Fruit fly (Drosophila melanogaster) whole organism, embryonic: ENCODE measurements around the gene Hecw.

Experiments
- Bdp1 ChIP-seq: fragments of 200-800 bp; sonication (Bioruptor generic); optimal IDR thresholded peaks from 3 replicates; lab custom pipeline; 2016; ENCODE audit warnings: missing biosample characterization, missing genetic modification characterization
- CG10462 ChIP-seq: fragments of 200-800 bp; sonication (Bioruptor generic); optimal IDR thresholded peaks from 2 replicates; lab custom pipeline; 2016; ENCODE audit warnings: missing biosample characterization, missing genetic modification characterization
- CG11085 ChIP-seq: fragments of 200-800 bp; sonication (Bioruptor generic); IDR thresholded peaks from 2 replicates; pipeline ENCODE4 v1.3.6; 2022; ENCODE audit warnings: missing biosample characterization, missing genetic modification characterization
- CG11247 ChIP-seq: fragments of 200-800 bp; sonication (Bioruptor generic); IDR thresholded peaks from 2 replicates; pipeline ENCODE4 v1.3.6; 2022; ENCODE audit warnings: missing biosample characterization, missing genetic modification characterization
- CG12071 ChIP-seq: fragments of 200-800 bp; sonication (Bioruptor generic); optimal IDR thresholded peaks from 3 replicates; lab custom pipeline; 2018; ENCODE audit warnings: missing biosample characterization, mild to moderate bottlenecking, missing genetic modification characterization
- CG12219 ChIP-seq: fragments of 200-800 bp; sonication (Bioruptor generic); optimal IDR thresholded peaks from 3 replicates; lab custom pipeline; 2018; ENCODE audit warnings: missing biosample characterization, mild to moderate bottlenecking, missing genetic modification characterization
- CG17328 ChIP-seq: fragments of 200-800 bp; sonication (Bioruptor generic); IDR thresholded peaks from 2 replicates; pipeline ENCODE4 v1.3.6; 2022; ENCODE audit warnings: missing biosample characterization, missing genetic modification characterization
- CG1832 ChIP-seq: fragments of 200-800 bp; sonication (Bioruptor generic); optimal IDR thresholded peaks from 2 replicates; lab custom pipeline; 2017; ENCODE audit warnings: missing biosample characterization, mild to moderate bottlenecking, missing genetic modification characterization, inconsistent platforms
- CG18476 ChIP-seq: fragments of 200-800 bp; sonication (Bioruptor generic); optimal IDR thresholded peaks from 2 replicates; lab custom pipeline; 2016; ENCODE audit warnings: missing biosample characterization, mild to moderate bottlenecking, missing genetic modification characterization
- CG2116 ChIP-seq: fragments of 200-800 bp; sonication (Bioruptor generic); optimal IDR thresholded peaks from 3 replicates; lab custom pipeline; 2018; ENCODE audit warnings: missing biosample characterization, mild to moderate bottlenecking, missing genetic modification characterization
- CG2120 ChIP-seq: fragments of 200-800 bp; sonication (Bioruptor generic); optimal IDR thresholded peaks from 3 replicates; lab custom pipeline; 2016; ENCODE audit warnings: missing biosample characterization, missing genetic modification characterization
- CG2202 ChIP-seq: fragments of 200-800 bp; sonication (Bioruptor generic); optimal IDR thresholded peaks from 2 replicates; lab custom pipeline; 2018; ENCODE audit warnings: missing biosample characterization, mild to moderate bottlenecking, missing genetic modification characterization
- CG33557 ChIP-seq: fragments of 200-800 bp; sonication (Bioruptor generic); optimal IDR thresholded peaks from 2 replicates; lab custom pipeline; 2019; ENCODE audit warnings: missing biosample characterization, mild to moderate bottlenecking, missing genetic modification characterization, moderate library complexity
- CG3407 ChIP-seq: fragments of 200-800 bp; sonication (Bioruptor generic); optimal IDR thresholded peaks from 2 replicates; lab custom pipeline; 2018; ENCODE audit warnings: missing biosample characterization, mild to moderate bottlenecking, missing genetic modification characterization
- CG3847 ChIP-seq: fragments of 200-800 bp; sonication (Bioruptor generic); IDR thresholded peaks from 2 replicates; pipeline ENCODE4 v1.3.6; 2022; ENCODE audit warnings: missing biosample characterization, missing genetic modification characterization
- CG43689 ChIP-seq: fragments of 200-800 bp; sonication (Bioruptor generic); IDR thresholded peaks from 2 replicates; pipeline ENCODE4 v1.3.6; 2022; ENCODE audit warnings: missing biosample characterization, missing genetic modification characterization
- CG5245 ChIP-seq: fragments of 200-800 bp; sonication (Bioruptor generic); optimal IDR thresholded peaks from 3 replicates; lab custom pipeline; 2016; ENCODE audit warnings: missing biosample characterization, missing genetic modification characterization
- CG7357 ChIP-seq: fragments of 200-800 bp; sonication (Bioruptor generic); IDR thresholded peaks from 3 replicates; pipeline ENCODE4 v1.3.6; 2022; ENCODE audit warnings: missing biosample characterization, missing genetic modification characterization
- CG7556 ChIP-seq: fragments of 200-800 bp; sonication (Bioruptor generic); optimal IDR thresholded peaks from 2 replicates; lab custom pipeline; 2017; ENCODE audit warnings: missing biosample characterization, mild to moderate bottlenecking, missing genetic modification characterization
- CG9817 ChIP-seq: fragments of 200-800 bp; sonication (Bioruptor generic); optimal IDR thresholded peaks from 2 replicates; lab custom pipeline; 2018; ENCODE audit warnings: missing biosample characterization, mild to moderate bottlenecking, missing genetic modification characterization, moderate library complexity
- CkIIα-i1 ChIP-seq: fragments of 200-800 bp; sonication (Bioruptor generic); IDR thresholded peaks from 2 replicates; pipeline ENCODE4 v1.3.6; 2022; ENCODE audit warnings: missing biosample characterization, missing genetic modification characterization
- D19A ChIP-seq: fragments of 200-800 bp; optimal IDR thresholded peaks from 3 replicates; lab custom pipeline; 2019; ENCODE audit warnings: missing biosample characterization, mild to moderate bottlenecking, missing genetic modification characterization, moderate library complexity
- Dll ChIP-seq: fragments of 200-800 bp; sonication (Bioruptor generic); IDR thresholded peaks from 4 replicates; pipeline ENCODE4 v1.3.6; 2022; ENCODE audit warnings: missing biosample characterization, missing genetic modification characterization; ENCODE audit not compliant: partially characterized antibody
- E2f2 ChIP-seq: fragments of 200-800 bp; sonication (Bioruptor generic); IDR thresholded peaks from 2 replicates; pipeline ENCODE4 v1.3.6; 2022; ENCODE audit warnings: missing biosample characterization, missing genetic modification characterization
- ERR ChIP-seq: fragments of 200-800 bp; sonication (Bioruptor generic); optimal IDR thresholded peaks from 2 replicates; lab custom pipeline; 2016; ENCODE audit warnings: missing biosample characterization, missing genetic modification characterization
- Eip74EF ChIP-seq, 2 experiments: fragments of 200-800 bp in 1 of 2; fragments of >200 bp in 1 of 2; sonication (Bioruptor generic) in 1 of 2; optimal IDR thresholded peaks; 2 replicates each; lab custom pipeline; 2017 to 2019; ENCODE audit warnings: missing biosample characterization in 2 of 2, missing genetic modification characterization in 2 of 2, mild to moderate bottlenecking in 1 of 2, moderate library complexity in 1 of 2
- HLH3B ChIP-seq: fragments of 200-800 bp; sonication (Bioruptor generic); IDR thresholded peaks from 2 replicates; pipeline ENCODE4 v1.3.6; 2022; ENCODE audit warnings: missing biosample characterization, missing genetic modification characterization
- HLHmδ ChIP-seq: fragments of 200-800 bp; sonication (Bioruptor generic); optimal IDR thresholded peaks from 2 replicates; lab custom pipeline; 2018; ENCODE audit warnings: missing biosample characterization, mild to moderate bottlenecking, missing genetic modification characterization, moderate library complexity
- Hmx ChIP-seq: fragments of 200-800 bp; sonication (Bioruptor generic); optimal IDR thresholded peaks from 2 replicates; lab custom pipeline; 2016; ENCODE audit warnings: missing biosample characterization, missing genetic modification characterization
- Jarid2 ChIP-seq: fragments of 200-800 bp; sonication (Bioruptor generic); optimal IDR thresholded peaks from 3 replicates; lab custom pipeline; 2017; ENCODE audit warnings: mild to moderate bottlenecking, missing biosample characterization, missing genetic modification reagents, missing genetic modification characterization
- NK7.1 ChIP-seq: fragments of 200-800 bp; sonication (Bioruptor generic); optimal IDR thresholded peaks from 3 replicates; lab custom pipeline; 2016; ENCODE audit warnings: missing biosample characterization, missing genetic modification characterization
- Neu2 ChIP-seq: fragments of 200-800 bp; sonication (Bioruptor generic); optimal IDR thresholded peaks from 3 replicates; lab custom pipeline; 2016; ENCODE audit warnings: missing biosample characterization, missing genetic modification characterization, borderline replicate concordance
- Side ChIP-seq: fragments of 200-800 bp; sonication (Bioruptor generic); optimal IDR thresholded peaks from 2 replicates; lab custom pipeline; 2016; ENCODE audit warnings: missing biosample characterization, missing genetic modification characterization
- aop ChIP-seq: fragments of 200-800 bp; sonication (Bioruptor generic); IDR thresholded peaks from 2 replicates; pipeline ENCODE4 v1.3.6; 2022; ENCODE audit warnings: missing biosample characterization, missing genetic modification characterization
- cato ChIP-seq: fragments of 200-800 bp; sonication (Bioruptor generic); optimal IDR thresholded peaks from 2 replicates; lab custom pipeline; 2016; ENCODE audit warnings: missing biosample characterization, missing genetic modification characterization, borderline replicate concordance
- eve ChIP-seq, 2 experiments: fragments of >200 bp; optimal IDR thresholded peaks; 2 replicates each; lab custom pipeline; 2017; ENCODE audit warnings: missing biosample characterization in 2 of 2, missing genetic modification characterization in 2 of 2
- fd3F ChIP-seq: fragments of 200-800 bp; sonication (Bioruptor generic); optimal IDR thresholded peaks from 2 replicates; lab custom pipeline; 2018; ENCODE audit warnings: missing biosample characterization, mild to moderate bottlenecking, missing genetic modification characterization, moderate library complexity
- gcm ChIP-seq: fragments of 200-800 bp; sonication (Bioruptor generic); optimal IDR thresholded peaks from 2 replicates; lab custom pipeline; 2019; ENCODE audit warnings: missing biosample characterization, mild to moderate bottlenecking, missing genetic modification characterization, moderate library complexity
- gem ChIP-seq: fragments of 200-800 bp; sonication (Bioruptor generic); optimal IDR thresholded peaks from 2 replicates; lab custom pipeline; 2019; ENCODE audit warnings: missing biosample characterization, mild to moderate bottlenecking, missing genetic modification characterization, moderate library complexity
- h ChIP-seq: fragments of >200 bp; optimal IDR thresholded peaks from 2 replicates; lab custom pipeline; 2017
- hb ChIP-seq: fragments of 200-800 bp; sonication (Bioruptor generic); IDR thresholded peaks from 3 replicates; pipeline ENCODE4 v1.3.6; 2022; ENCODE audit warnings: missing biosample characterization, missing genetic modification characterization; ENCODE audit not compliant: partially characterized antibody
- kni ChIP-seq: fragments of 200-800 bp; sonication (Bioruptor generic); optimal IDR thresholded peaks from 3 replicates; lab custom pipeline; 2017; ENCODE audit warnings: mild to moderate bottlenecking, missing biosample characterization, missing genetic modification reagents, missing genetic modification characterization
- mirr ChIP-seq: fragments of 200-800 bp; sonication (Bioruptor generic); optimal IDR thresholded peaks from 3 replicates; lab custom pipeline; 2018; ENCODE audit warnings: missing biosample characterization, mild to moderate bottlenecking, missing genetic modification characterization
- pho ChIP-seq: fragments of 200-800 bp; sonication (Bioruptor generic); optimal IDR thresholded peaks from 2 replicates; lab custom pipeline; 2016; ENCODE audit warnings: missing biosample characterization, missing genetic modification characterization
- ro ChIP-seq: fragments of 200-800 bp; sonication (Bioruptor generic); IDR thresholded peaks from 2 replicates; pipeline ENCODE4 v1.3.6; 2022; ENCODE audit warnings: missing biosample characterization, missing genetic modification characterization
- scrt ChIP-seq: fragments of 200-800 bp; sonication (Bioruptor generic); optimal IDR thresholded peaks from 2 replicates; lab custom pipeline; 2018; ENCODE audit warnings: missing biosample characterization, mild to moderate bottlenecking, missing genetic modification characterization, moderate library complexity
- tgo ChIP-seq: fragments of 200-800 bp; sonication (Bioruptor generic); IDR thresholded peaks from 3 replicates; pipeline ENCODE4 v1.3.6; 2022; ENCODE audit warnings: missing biosample characterization, missing genetic modification characterization
- tll ChIP-seq, 2 experiments: fragments of 200-800 bp in 1 of 2; fragments of >200 bp in 1 of 2; sonication (Bioruptor generic) in 1 of 2; optimal IDR thresholded peaks; 2 replicates each; lab custom pipeline; 2017 to 2019; ENCODE audit warnings: missing biosample characterization in 2 of 2, missing genetic modification characterization in 2 of 2, mild to moderate bottlenecking in 1 of 2, moderate library complexity in 1 of 2
- toy ChIP-seq: fragments of 200-800 bp; sonication (Bioruptor generic); IDR thresholded peaks from 2 replicates; pipeline ENCODE4 v1.3.6; 2022; ENCODE audit warnings: missing biosample characterization, missing genetic modification characterization
- zf30C ChIP-seq: fragments of 200-800 bp; sonication (Bioruptor generic); optimal IDR thresholded peaks from 3 replicates; lab custom pipeline; 2018; ENCODE audit warnings: missing biosample characterization, mild to moderate bottlenecking, missing genetic modification characterization

Hecw gene

dm6 chrX:9658095-9658838, 49.5 kb downstream of the Hecw start (continued):
- TF ChIP-seq Bdp1 (GFP tag; lab: Kevin White, UChicago) = no peak
- peak; percentile 44 for TF ChIP-seq gcm (GFP tag; lab: Kevin White, UChicago)
- TF ChIP-seq tll (GFP tag; optimal IDR thresholded peaks at IDR 0.05; lab: Kevin White, UChicago) = no peak
- TF ChIP-seq HLHmδ (GFP tag; lab: Kevin White, UChicago) = peak; percentile 64
- TF ChIP-seq aop (GFP tag; lab: Robert Waterston, UW) = peak; percentile 47; the same call in 1 of the 2 replicates
- TF ChIP-seq CG18476 (GFP tag; lab: Kevin White, UChicago) = no peak
- peak; percentile 13 for TF ChIP-seq gem (tag; lab: Kevin White, UChicago)
- TF ChIP-seq E2f2 (GFP tag; lab: Robert Waterston, UW) = no peak
- no peak for TF ChIP-seq CG3407 (GFP tag; lab: Kevin White, UChicago)
- TF ChIP-seq CG11085 = no peak
- no peak for TF ChIP-seq CG7556 (GFP tag; lab: Kevin White, UChicago)
- TF ChIP-seq fd3F (GFP tag; lab: Kevin White, UChicago) = no peak
- TF ChIP-seq CkIIα-i1 (GFP tag; lab: Robert Waterston, UW) = no peak
- TF ChIP-seq tgo (GFP tag; lab: Robert Waterston, UW) = no peak
- no peak for TF ChIP-seq CG5245
- TF ChIP-seq HLH3B (GFP tag; lab: Robert Waterston, UW) = no peak
- TF ChIP-seq mirr (GFP tag; lab: Kevin White, UChicago) = no peak
- no peak for TF ChIP-seq CG17328 (GFP tag; lab: Robert Waterston, UW)
- TF ChIP-seq CG10462 (GFP tag; lab: Kevin White, UChicago) = no peak
- no peak for TF ChIP-seq CG11247
- no peak for TF ChIP-seq CG43689 (GFP tag; lab: Robert Waterston, UW)
- no peak for TF ChIP-seq CG2120
- TF ChIP-seq scrt (GFP tag; lab: Kevin White, UChicago) = no peak
- TF ChIP-seq CG1832 (GFP tag; lab: Kevin White, UChicago) = peak; percentile 55
- TF ChIP-seq h (lab: Kevin White, UChicago) = no peak
- no peak for TF ChIP-seq CG12071 (GFP tag; lab: Kevin White, UChicago)
- TF ChIP-seq Dll (GFP tag; lab: Robert Waterston, UW) = no peak
- no peak for TF ChIP-seq zf30C (GFP tag; lab: Kevin White, UChicago)
- no peak for TF ChIP-seq Side (GFP tag; lab: Kevin White, UChicago)
- no peak for TF ChIP-seq D19A (tag; lab: Kevin White, UChicago)
- TF ChIP-seq cato (GFP tag; lab: Kevin White, UChicago) = no peak
- TF ChIP-seq Neu2 (GFP tag; lab: Kevin White, UChicago) = no peak
- no peak for TF ChIP-seq hb (GFP tag; lab: Robert Waterston, UW)
- TF ChIP-seq Hmx (GFP tag; lab: Kevin White, UChicago) = no peak
- TF ChIP-seq eve (GFP tag; optimal IDR thresholded peaks at IDR 0.05; lab: Kevin White, UChicago) = peak in 1 of 2 experiments; percentile 1
- TF ChIP-seq NK7.1 = no peak
- TF ChIP-seq CG12219 (GFP tag; lab: Kevin White, UChicago) = no peak
- TF ChIP-seq Jarid2 (GFP tag; lab: Kevin White, UChicago) = no peak
- TF ChIP-seq Eip74EF (GFP tag; optimal IDR thresholded peaks at IDR 0.05; lab: Kevin White, UChicago) = peak in 1 of 2 experiments; percentile 58
- TF ChIP-seq CG3847 = no peak
- no peak for TF ChIP-seq CG2116 (GFP tag; lab: Kevin White, UChicago)
- TF ChIP-seq CG7357 (GFP tag; lab: Robert Waterston, UW) = no peak
- TF ChIP-seq CG9817 (tag; lab: Kevin White, UChicago) = no peak
- no peak for TF ChIP-seq toy
- TF ChIP-seq CG33557 (GFP tag; lab: Kevin White, UChicago) = no peak
- no peak for TF ChIP-seq ro (GFP tag; lab: Robert Waterston, UW)
- no peak for TF ChIP-seq pho (GFP tag; lab: Kevin White, UChicago)
- no peak for TF ChIP-seq CG2202 (tag; lab: Kevin White, UChicago)
- TF ChIP-seq ERR (GFP tag; lab: Kevin White, UChicago) = no peak
- peak; percentile 83 for TF ChIP-seq kni (GFP tag; lab: Kevin White, UChicago)
